Fruit fly (Drosophila melanogaster): ENCODE results near the gene CG42342.

CG42342 gene

DNA sequence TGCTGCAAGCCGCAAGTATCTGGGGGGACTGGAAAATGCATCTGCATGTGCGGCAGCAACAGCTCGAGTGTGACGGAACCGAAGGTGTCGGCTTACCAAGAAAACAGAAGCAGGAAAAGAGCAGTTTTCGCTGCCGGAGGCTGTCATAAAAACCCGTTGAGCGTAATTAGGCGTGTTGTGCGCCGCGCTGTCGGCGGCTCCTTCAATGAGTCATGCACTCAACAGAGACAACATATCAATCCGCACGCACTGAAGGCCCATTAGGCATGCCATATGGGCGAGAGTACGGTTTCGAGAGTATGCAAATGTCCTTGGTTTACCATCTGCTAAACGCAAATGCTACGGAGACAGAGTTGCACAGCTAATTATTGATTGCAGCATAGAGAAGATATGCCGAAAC is 25.9 kb downstream of the CG42342 start:
- TF ChIP-seq Ets98B (GFP tag; IDR thresholded peaks at IDR 0.05) (no peak), CG17806 (tag; optimal IDR thresholded peaks at IDR 0.05) (no peak), CG10348 (GFP tag; IDR thresholded peaks at IDR 0.05) (no peak), CG4496 (GFP tag; IDR thresholded peaks at IDR 0.05) (no peak), Pif1B (GFP tag; optimal IDR thresholded peaks at IDR 0.05) (no peak), Pif1A (GFP tag; optimal IDR thresholded peaks at IDR 0.05) (no peak), CG13204 (GFP tag; optimal IDR thresholded peaks at IDR 0.05) (no peak), EcR (GFP tag; optimal IDR thresholded peaks at IDR 0.05) (no peak), D1 (tag; optimal IDR thresholded peaks at IDR 0.05) (no peak), CG34367 (tag; optimal IDR thresholded peaks at IDR 0.05) (no peak), Snoo (tag; optimal IDR thresholded peaks at IDR 0.05) (no peak), rn (GFP tag; IDR thresholded peaks at IDR 0.05) (no peak), CG9948 (tag; optimal IDR thresholded peaks at IDR 0.05) (no peak), CG8301 (tag; optimal IDR thresholded peaks at IDR 0.05) (no peak), gl (tag; optimal IDR thresholded peaks at IDR 0.05) (no peak)

DNA sequence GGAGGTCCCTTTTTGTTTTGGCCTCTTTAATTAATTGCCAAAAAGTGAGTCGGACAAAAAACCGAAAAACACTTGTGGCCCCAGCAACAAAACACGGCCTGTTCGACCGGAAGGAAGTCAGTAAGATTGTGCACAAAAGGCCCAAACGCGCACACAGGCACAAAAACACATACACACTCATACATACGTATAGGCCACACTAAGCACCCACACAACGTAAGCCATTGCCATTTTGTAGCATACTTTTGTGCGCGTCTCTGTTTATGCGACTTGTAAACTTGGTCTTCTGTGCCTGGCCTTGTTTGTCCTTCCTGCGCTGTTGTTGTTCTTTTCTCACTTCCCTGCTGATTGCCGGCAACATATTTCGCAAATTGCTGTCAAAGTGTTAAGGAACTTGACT is 27.9 kb downstream of the CG42342 start:
- no peak for TF ChIP-seq fd96Ca (GFP tag; IDR thresholded peaks at IDR 0.05)
- TF ChIP-seq Pif1B (GFP tag; optimal IDR thresholded peaks at IDR 0.05): no peak
- no peak for TF ChIP-seq CG15710 (tag; optimal IDR thresholded peaks at IDR 0.05)
- TF ChIP-seq CG14655 (GFP tag; optimal IDR thresholded peaks at IDR 0.05): no peak
- TF ChIP-seq Ets98B (GFP tag; IDR thresholded peaks at IDR 0.05): no peak
- TF ChIP-seq CG12605 (GFP tag; IDR thresholded peaks at IDR 0.05): no peak
- no peak for TF ChIP-seq CG17806 (tag; optimal IDR thresholded peaks at IDR 0.05)
- TF ChIP-seq D1 (tag; optimal IDR thresholded peaks at IDR 0.05): no peak
- no peak for TF ChIP-seq CG32121 (GFP tag; IDR thresholded peaks at IDR 0.05)
- TF ChIP-seq CG9948 (tag; optimal IDR thresholded peaks at IDR 0.05): no peak
- no peak for TF ChIP-seq CG8301 (tag; optimal IDR thresholded peaks at IDR 0.05)
- TF ChIP-seq CG13204 (GFP tag; optimal IDR thresholded peaks at IDR 0.05): no peak

DNA sequence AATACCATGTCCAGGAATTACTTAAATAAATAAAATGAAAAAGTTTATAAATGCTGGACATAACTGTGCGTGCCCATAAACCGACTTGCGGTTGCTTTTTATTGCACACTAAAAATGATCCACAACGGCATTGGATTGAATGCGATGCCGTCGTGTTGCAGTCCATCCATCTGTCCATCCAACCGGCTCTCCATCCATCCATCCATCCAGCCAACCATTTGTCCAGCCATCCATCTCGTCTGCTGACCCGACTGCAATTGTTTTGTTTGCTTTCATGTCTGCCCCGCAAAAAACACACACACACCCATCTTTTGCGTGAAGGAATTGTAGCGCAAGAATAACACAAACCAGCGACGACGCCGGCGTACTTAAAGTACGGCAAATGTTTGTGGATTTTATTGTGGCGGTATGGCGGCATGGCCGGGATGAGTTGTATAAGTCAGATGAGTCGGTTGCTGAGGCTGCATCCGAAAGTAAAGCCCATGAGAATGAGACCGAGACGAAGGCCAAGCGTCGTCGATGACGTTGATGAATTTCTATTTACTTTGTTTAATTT is 31.3 kb downstream of the CG42342 start:
- TF ChIP-seq rn (GFP tag; IDR thresholded peaks at IDR 0.05) (no peak), CG14655 (GFP tag; optimal IDR thresholded peaks at IDR 0.05) (no peak), fd96Ca (GFP tag; IDR thresholded peaks at IDR 0.05) (no peak), CG12605 (GFP tag; IDR thresholded peaks at IDR 0.05) (no peak), CG13204 (GFP tag; optimal IDR thresholded peaks at IDR 0.05) (peak; percentile 14), Pif1B (GFP tag; optimal IDR thresholded peaks at IDR 0.05) (no peak), CG4496 (GFP tag; IDR thresholded peaks at IDR 0.05) (no peak), EcR (GFP tag; optimal IDR thresholded peaks at IDR 0.05) (peak; percentile 48), Pif1A (GFP tag; optimal IDR thresholded peaks at IDR 0.05) (no peak), CG10348 (GFP tag; IDR thresholded peaks at IDR 0.05) (no peak)

DNA sequence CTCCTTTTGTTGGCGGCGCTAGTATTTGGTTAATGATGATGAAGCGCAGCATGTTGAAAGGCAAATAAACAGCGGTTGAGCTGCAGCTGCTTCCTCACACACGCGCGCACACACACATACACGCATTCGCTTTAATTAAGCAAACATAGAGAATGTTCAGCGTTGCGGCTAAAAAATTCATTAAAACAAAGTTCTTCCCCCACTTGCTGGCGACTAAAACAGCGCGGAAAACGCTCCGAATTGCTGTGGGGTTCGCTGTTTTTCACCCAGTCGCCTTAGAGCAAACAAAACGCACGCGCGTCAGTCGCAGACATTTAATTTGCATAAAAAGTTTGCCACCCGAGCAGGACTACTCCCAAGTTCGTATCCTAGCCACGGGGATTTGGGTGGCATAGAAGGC is 34.7 kb downstream of the CG42342 start:
- TF ChIP-seq Snoo (tag; optimal IDR thresholded peaks at IDR 0.05) (no peak), CG13204 (GFP tag; optimal IDR thresholded peaks at IDR 0.05) (no peak), CG15710 (tag; optimal IDR thresholded peaks at IDR 0.05) (no peak), CG9948 (tag; optimal IDR thresholded peaks at IDR 0.05) (no peak), Pif1A (GFP tag; optimal IDR thresholded peaks at IDR 0.05) (no peak), CG8159 (tag; optimal IDR thresholded peaks at IDR 0.05) (no peak), CG8301 (tag; optimal IDR thresholded peaks at IDR 0.05) (no peak), fd96Ca (GFP tag; IDR thresholded peaks at IDR 0.05) (no peak), CG32121 (GFP tag; IDR thresholded peaks at IDR 0.05) (no peak)

DNA sequence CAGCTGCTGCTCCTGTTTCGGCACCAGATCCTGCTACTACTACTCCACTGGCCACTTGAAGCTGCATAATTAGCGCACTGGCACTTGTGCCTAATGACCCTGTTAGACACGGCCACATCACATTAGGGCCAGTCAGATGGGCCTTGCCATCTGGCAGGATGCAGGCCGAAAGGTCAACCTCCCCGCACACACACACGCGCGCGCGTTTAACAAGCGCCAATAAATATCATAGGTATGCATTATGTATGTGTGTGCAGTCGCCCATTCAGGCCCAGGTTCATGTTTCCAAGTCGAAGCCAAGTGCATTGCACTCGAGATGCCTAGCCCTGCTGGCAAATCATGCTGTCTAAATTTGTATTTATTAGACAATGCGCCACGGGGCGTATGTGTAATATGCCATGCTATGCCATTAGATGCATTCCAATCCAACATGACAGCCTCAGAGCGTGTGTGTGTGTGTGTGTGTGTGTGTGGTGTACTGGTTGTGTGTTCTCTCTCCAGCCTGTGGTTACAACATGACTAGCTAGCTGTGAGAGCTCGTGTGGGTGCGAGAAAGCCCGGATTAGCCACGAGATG is 36.4 kb downstream of the CG42342 start:
- TF ChIP-seq D1 (tag; optimal IDR thresholded peaks at IDR 0.05): no peak
- TF ChIP-seq CG14655 (GFP tag; optimal IDR thresholded peaks at IDR 0.05): no peak
- no peak for TF ChIP-seq CG4496 (GFP tag; IDR thresholded peaks at IDR 0.05)
- TF ChIP-seq EcR (GFP tag; optimal IDR thresholded peaks at IDR 0.05): no peak
- TF ChIP-seq Pif1B (GFP tag; optimal IDR thresholded peaks at IDR 0.05): no peak
- no peak for TF ChIP-seq fd96Ca (GFP tag; IDR thresholded peaks at IDR 0.05)
- no peak for TF ChIP-seq Ets98B (GFP tag; IDR thresholded peaks at IDR 0.05)
- no peak for TF ChIP-seq CG34367 (tag; optimal IDR thresholded peaks at IDR 0.05)
- no peak for TF ChIP-seq CG17806 (tag; optimal IDR thresholded peaks at IDR 0.05)
- TF ChIP-seq CG15710 (tag; optimal IDR thresholded peaks at IDR 0.05): no peak
- no peak for TF ChIP-seq CG8159 (tag; optimal IDR thresholded peaks at IDR 0.05)
- TF ChIP-seq CG8301 (tag; optimal IDR thresholded peaks at IDR 0.05): no peak
- no peak for TF ChIP-seq CG9948 (tag; optimal IDR thresholded peaks at IDR 0.05)
- TF ChIP-seq CG32121 (GFP tag; IDR thresholded peaks at IDR 0.05): no peak
- no peak for TF ChIP-seq rn (GFP tag; IDR thresholded peaks at IDR 0.05)
- TF ChIP-seq Pif1A (GFP tag; optimal IDR thresholded peaks at IDR 0.05): no peak
- no peak for TF ChIP-seq CG10348 (GFP tag; IDR thresholded peaks at IDR 0.05)
- no peak for TF ChIP-seq gl (tag; optimal IDR thresholded peaks at IDR 0.05)
- no peak for TF ChIP-seq CG13204 (GFP tag; optimal IDR thresholded peaks at IDR 0.05)

DNA sequence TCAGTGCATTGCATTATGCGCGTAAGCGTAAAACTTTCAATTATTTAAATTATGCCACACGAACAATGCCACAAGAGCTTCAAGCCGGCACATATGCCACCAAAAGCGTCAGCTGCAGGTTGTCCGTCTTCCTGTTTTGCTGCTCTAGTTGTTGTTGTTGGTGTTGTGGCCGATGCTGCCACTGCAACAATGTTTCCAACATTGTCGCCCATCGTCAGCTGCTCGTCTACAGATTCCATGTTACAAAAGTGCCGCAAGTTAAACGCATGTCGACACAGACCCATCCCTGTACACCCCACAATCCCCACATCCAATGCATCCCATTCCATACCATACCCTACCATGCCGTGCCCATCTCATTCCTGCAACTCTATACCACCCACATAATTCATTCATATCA is 38.7 kb downstream of the CG42342 start:
- TF ChIP-seq Pif1B (GFP tag; optimal IDR thresholded peaks at IDR 0.05): no peak
- no peak for TF ChIP-seq CG32121 (GFP tag; IDR thresholded peaks at IDR 0.05)

DNA sequence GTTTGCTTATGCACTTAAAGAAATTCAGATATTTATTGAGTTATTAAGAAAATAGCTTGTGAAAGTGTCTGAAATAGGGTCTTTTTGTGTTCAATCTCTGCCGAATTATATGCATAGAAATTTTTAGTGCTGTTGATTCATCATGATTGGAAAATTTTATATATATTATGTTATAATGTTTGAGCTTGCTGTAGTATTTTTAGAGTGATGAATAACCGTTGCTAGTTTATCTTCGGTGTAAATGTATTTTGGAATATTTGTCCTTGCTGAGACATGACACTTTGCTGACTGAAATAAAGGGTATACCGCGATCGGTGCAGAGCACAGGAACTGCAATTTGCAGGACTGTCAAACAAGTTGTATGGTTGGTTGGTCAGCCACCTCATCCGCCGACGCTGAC is 39.4 kb downstream of the CG42342 start:
- TF ChIP-seq CG8301 (tag; optimal IDR thresholded peaks at IDR 0.05) (peak; percentile 37), Snoo (tag; optimal IDR thresholded peaks at IDR 0.05) (no peak), CG34367 (tag; optimal IDR thresholded peaks at IDR 0.05) (peak; percentile 20), CG8159 (tag; optimal IDR thresholded peaks at IDR 0.05) (peak; percentile 64), D1 (tag; optimal IDR thresholded peaks at IDR 0.05) (no peak), CG4496 (GFP tag; IDR thresholded peaks at IDR 0.05) (no peak), CG15710 (tag; optimal IDR thresholded peaks at IDR 0.05) (peak; percentile 44), CG9948 (tag; optimal IDR thresholded peaks at IDR 0.05) (peak; percentile 40), CG14655 (GFP tag; optimal IDR thresholded peaks at IDR 0.05) (peak; percentile 44), CG17806 (tag; optimal IDR thresholded peaks at IDR 0.05) (peak; percentile 63), CG32121 (GFP tag; IDR thresholded peaks at IDR 0.05) (no peak), Pif1A (GFP tag; optimal IDR thresholded peaks at IDR 0.05) (peak; percentile 23), CG12605 (GFP tag; IDR thresholded peaks at IDR 0.05) (no peak), Ets98B (GFP tag; IDR thresholded peaks at IDR 0.05) (no peak)

Measured in whole organism, pupa.